Worm (Caenorhabditis elegans) whole organism, L4/young adult: Measurements from ENCODE around the gene nlp-26.

Experiments used
- W03F9.2 ChIP-seq: fragments of 150-350 bp; optimal IDR thresholded peaks from 2 replicates; lab custom pipeline; 2014; ENCODE audit warnings: missing biosample characterization, missing genetic modification characterization
- dao-5 ChIP-seq: sonication (generic microtip); optimal IDR thresholded peaks from 2 replicates; lab custom pipeline; 2016; ENCODE audit warnings: missing genotype, missing genetic modification characterization, moderate library complexity, missing compliant biosample characterization
- him-1 ChIP-seq: sonication (generic microtip); optimal IDR thresholded peaks from 2 replicates; lab custom pipeline; 2016; ENCODE audit warnings: missing genotype, missing genetic modification reagents, missing genetic modification characterization, missing compliant biosample characterization

nlp-26 gene

DNA sequence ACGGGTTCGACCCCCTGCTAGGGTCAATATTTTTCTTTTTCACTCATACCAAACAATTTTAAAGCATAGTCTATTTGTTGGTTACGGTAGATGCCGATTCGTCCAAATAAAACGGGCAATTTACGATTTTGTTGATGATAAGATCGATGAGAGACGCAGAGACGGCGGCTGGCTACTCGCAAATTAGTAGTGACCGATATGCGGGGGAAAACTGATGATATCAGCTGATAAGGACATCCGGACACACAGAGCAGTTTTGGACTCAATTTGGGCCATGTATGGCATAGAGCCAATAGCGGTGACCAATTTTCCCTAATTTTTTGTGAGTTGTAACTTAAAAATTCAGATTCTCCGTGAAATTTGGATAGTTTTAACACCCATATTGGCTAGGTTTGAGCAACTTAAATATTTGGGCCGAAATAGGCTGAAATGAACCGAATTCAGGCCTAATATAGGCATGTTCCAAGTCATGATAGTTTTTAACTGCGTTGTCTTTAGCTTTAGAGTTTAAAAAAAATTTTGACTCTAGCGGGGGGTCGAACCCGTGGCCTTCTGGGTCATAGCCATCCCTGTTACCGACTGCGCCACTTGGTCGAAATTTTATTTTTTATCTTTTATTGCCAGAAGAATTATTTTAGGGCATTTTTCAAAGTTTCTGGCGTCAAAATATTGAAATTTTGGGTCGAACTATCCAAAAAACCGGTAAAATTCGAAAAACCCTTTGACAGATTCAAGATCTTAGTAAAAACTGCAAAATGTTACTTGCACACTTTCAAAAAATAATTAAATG is 10.5 kb downstream of the nlp-26 start:
- no peak for TF ChIP-seq dao-5 (tag; lab: Kevin White, UChicago)

DNA sequence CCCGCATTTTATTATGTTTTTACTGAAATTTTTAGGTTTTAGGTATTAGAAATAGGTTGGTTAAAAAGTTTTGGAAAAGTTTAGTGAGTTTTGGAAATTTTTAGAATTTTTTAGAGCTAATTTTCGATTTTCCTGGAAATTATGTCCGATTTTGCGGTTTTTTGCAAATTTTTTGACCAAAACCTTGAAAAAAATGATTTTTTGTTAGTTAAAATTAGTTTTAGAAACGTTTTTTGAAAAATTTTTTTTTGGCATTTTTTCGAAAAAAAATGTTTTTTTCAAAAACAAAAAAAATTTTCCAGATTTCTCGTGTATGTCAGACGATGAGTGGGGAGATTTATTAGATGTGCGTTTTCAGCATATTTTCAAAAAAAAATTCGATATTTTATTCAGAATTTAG is 11.5 kb downstream of the nlp-26 start, which contains the start of gene dyf-19:
Gene dyf-19, plus strand, starts transcription at position 301 of the 400 bp plus-strand sequence.
- TF ChIP-seq W03F9.2 (tag; lab: Kevin White, UChicago) (no peak), him-1 (tag; lab: Kevin White, UChicago) (no peak), dao-5 (tag; lab: Kevin White, UChicago) (no peak)

DNA sequence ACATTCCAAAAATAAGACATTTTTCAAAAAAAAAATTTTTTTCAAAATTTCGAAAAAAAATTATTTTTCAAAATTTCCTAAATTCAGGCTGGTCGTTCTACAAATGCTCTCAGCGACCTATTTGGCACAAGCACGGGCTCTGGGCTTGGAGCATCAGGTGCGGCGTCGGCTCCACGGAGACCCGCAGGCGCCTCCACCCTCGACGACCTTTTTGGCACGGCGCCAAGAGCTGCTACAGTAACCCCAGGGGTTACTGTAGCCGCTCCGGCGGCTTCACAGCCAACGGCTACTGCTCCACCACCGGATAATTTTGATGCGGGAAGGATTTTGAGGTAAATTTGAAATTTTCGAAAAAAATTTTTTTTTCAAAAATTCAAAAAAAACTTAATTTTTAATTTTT is 12.5 kb downstream of the nlp-26 start:
- TF ChIP-seq W03F9.2 (tag; lab: Kevin White, UChicago), result no peak
- TF ChIP-seq him-1 (tag; lab: Kevin White, UChicago), result no peak
- no peak for TF ChIP-seq dao-5 (tag; lab: Kevin White, UChicago)

ce11 chrV:19629544-19629943 is 16.3 kb downstream of the nlp-26 start:
- TF ChIP-seq him-1 (tag; lab: Kevin White, UChicago) (no peak), dao-5 (tag; lab: Kevin White, UChicago) (no peak), W03F9.2 (tag; lab: Kevin White, UChicago) (no peak)

ce11 chrV:19629973-19630372 is 16.7 kb downstream of the nlp-26 start:
- TF ChIP-seq W03F9.2 (tag; lab: Kevin White, UChicago) (no peak), dao-5 (tag; lab: Kevin White, UChicago) (no peak), him-1 (tag; lab: Kevin White, UChicago) (no peak)

DNA sequence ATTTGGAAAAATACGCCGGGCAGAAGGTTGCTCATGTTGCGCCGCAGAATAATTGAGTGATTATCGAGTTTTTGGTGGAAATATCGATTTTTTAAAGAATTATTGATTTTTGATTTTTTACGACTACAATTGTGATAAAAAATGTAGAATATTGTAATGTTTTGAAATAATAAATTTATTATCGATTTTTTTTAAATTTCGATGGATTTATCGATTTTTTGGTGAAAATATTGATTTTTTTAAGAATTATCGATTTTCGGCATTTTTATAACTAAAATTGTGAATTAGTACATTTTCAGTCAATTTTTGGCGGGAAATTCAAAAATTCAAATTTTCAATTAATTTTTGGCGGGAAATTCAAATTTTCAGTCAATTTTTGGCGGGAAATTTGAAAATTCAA is 17.3 kb downstream of the nlp-26 start:
- TF ChIP-seq dao-5 (tag; lab: Kevin White, UChicago) (no peak), W03F9.2 (tag; lab: Kevin White, UChicago) (no peak), him-1 (tag; lab: Kevin White, UChicago) (no peak)

ce11 chrV:19632546-19632945 is 19.3 kb downstream of the nlp-26 start, which contains the start of gene Y43F8C.5:
Gene Y43F8C.5, minus strand, starts transcription at chrV:19632646.
- TF ChIP-seq W03F9.2 (tag; lab: Kevin White, UChicago), result no peak
- TF ChIP-seq dao-5 (tag; lab: Kevin White, UChicago), result no peak
- no peak for TF ChIP-seq him-1 (tag; lab: Kevin White, UChicago)

DNA sequence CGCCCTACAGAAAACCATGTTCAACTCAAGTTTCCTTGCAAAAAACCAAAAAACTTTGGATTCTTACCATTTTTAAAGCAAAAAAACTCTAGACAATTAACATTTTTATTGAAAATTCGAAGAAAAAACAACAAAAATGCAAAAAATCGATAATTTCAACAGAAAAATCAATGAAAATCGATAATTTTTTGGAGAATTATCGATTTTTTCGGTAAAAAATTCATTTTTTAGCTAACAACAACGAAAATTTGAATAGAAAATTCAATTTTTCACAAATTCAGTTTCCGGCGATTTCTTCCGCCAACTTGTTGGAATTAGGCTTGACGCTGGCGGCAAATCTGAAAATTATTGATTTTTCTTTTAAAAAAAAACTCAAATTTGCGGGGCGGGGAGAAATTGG is 19.7 kb downstream of the nlp-26 start:
- TF ChIP-seq W03F9.2 (tag; lab: Kevin White, UChicago) (no peak), dao-5 (tag; lab: Kevin White, UChicago) (no peak), him-1 (tag; lab: Kevin White, UChicago) (no peak)

- TF ChIP-seq dao-5 (tag; lab: Kevin White, UChicago), result no peak
- TF ChIP-seq him-1 (tag; lab: Kevin White, UChicago), result no peak
- TF ChIP-seq W03F9.2 (tag; lab: Kevin White, UChicago), result no peak
Measured at ce11 chrV:19634197-19634596, 20.9 kb downstream of the nlp-26 start.

- no peak for TF ChIP-seq W03F9.2 (tag; lab: Kevin White, UChicago)
- TF ChIP-seq him-1 (tag; lab: Kevin White, UChicago), result no peak
- no peak for TF ChIP-seq dao-5 (tag; lab: Kevin White, UChicago)
Measured at ce11 chrV:19636194-19636584, 22.9 kb downstream of the nlp-26 start.

ce11 chrV:19637890-19638289 is 24.6 kb downstream of the nlp-26 start:
- no peak for TF ChIP-seq dao-5 (tag; lab: Kevin White, UChicago)
- no peak for TF ChIP-seq him-1 (tag; lab: Kevin White, UChicago)
- no peak for TF ChIP-seq W03F9.2 (tag; lab: Kevin White, UChicago)

DNA sequence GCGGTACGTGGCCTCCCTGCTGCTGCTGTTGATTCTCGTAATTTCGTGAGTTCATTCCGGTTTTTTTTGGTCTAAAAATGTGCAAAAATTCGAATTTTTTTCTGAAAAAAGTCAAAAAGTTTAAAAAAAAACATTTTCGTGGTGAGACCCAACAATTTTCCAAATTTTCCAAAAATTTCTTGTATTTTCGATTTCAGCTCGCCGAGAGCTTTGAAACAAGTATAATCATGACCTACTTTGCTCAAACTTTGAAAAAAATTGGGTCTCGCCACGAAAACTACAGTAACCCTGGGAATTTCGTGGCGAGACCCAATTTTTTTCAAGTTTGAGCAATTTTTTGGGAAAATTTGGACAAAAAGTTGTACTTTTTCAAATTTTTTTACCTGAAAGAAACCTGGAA is 27.5 kb downstream of the nlp-26 start, which contains the start of gene Y43F8C.6:
Gene Y43F8C.6, minus strand, starts transcription at position 101 of the 400 bp plus-strand sequence.
- TF ChIP-seq dao-5 (tag; lab: Kevin White, UChicago), result no peak
- no peak for TF ChIP-seq him-1 (tag; lab: Kevin White, UChicago)
- TF ChIP-seq W03F9.2 (tag; lab: Kevin White, UChicago), result no peak

DNA sequence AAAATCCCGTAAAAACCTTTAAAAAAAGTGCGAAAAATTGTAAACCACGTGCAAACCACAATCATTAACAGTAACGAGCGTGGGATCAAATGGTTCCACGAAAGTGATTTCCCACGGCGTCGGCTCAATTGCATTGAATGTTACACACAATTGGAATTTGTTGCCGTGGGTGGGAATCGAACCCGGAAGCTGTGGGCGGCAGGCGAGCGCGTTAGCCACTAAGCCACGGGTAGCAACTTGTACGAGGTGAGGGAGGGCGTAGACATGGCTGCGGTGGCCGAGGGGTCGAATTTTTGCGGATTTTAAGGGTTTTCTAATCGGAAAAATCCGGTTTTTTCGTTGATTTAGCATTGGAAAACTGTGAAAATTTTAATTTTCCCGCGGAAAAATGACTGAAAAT is 29.8 kb downstream of the nlp-26 start:
- peak; percentile 79 for TF ChIP-seq him-1 (tag; lab: Kevin White, UChicago)
- TF ChIP-seq dao-5 (tag; lab: Kevin White, UChicago), result peak; percentile 82
- peak; percentile 49 for TF ChIP-seq W03F9.2 (tag; lab: Kevin White, UChicago)

DNA sequence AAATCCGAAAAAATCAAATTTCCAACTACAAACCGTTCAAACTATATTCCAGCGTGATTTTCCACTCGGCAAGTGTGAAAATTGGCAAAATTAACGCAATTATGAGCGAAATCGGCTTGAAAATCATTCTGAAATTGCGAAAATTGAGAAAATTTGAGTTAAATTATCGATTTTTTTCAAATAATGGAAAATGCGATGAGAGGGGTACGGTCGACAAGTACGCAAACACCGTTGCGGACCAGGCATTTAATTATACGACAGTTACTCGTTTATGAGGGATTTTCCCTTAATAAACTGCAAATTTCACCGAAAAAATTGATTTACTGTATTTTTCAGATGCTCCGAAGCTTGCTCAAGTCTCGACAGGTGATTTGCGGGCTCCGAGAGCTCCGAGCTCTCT is 30.6 kb downstream of the nlp-26 start, which contains the start of the genes Y43F8C.7 and mrps-28:
Gene Y43F8C.7, minus strand, starts transcription at position 128 of the 400 bp plus-strand sequence.
Gene mrps-28, plus strand, starts transcription at position 337 of the 400 bp plus-strand sequence.
- TF ChIP-seq him-1 (tag; lab: Kevin White, UChicago) (no peak), W03F9.2 (tag; lab: Kevin White, UChicago) (peak; percentile 26), dao-5 (tag; lab: Kevin White, UChicago) (no peak)
